Fruit fly (Drosophila melanogaster) whole organism, embryonic: ENCODE data around the gene CG31141.

Source experiments
- B-H1 ChIP-seq: fragments of 200-800 bp; sonication (Bioruptor generic); IDR thresholded peaks from 3 replicates; pipeline ENCODE4 v1.3.6; 2022; ENCODE audit warnings: missing biosample characterization, missing genetic modification characterization
- BEAF-32 ChIP-seq: fragments of 200-800 bp; sonication (Bioruptor generic); optimal IDR thresholded peaks from 3 replicates; lab custom pipeline; 2017; ENCODE audit warnings: missing biosample characterization, missing genetic modification characterization, mild to moderate bottlenecking, moderate library complexity, missing genetic modification reagents
- BtbVII ChIP-seq: fragments of 200-800 bp; sonication (Bioruptor generic); optimal IDR thresholded peaks from 3 replicates; lab custom pipeline; 2017; ENCODE audit warnings: missing biosample characterization, mild to moderate bottlenecking, missing genetic modification characterization
- CG1024 ChIP-seq: fragments of 200-800 bp; sonication (Bioruptor generic); IDR thresholded peaks from 2 replicates; pipeline ENCODE4 v1.3.6; 2022; ENCODE audit warnings: missing biosample characterization, missing genetic modification characterization
- CG11085 ChIP-seq: fragments of 200-800 bp; sonication (Bioruptor generic); IDR thresholded peaks from 2 replicates; pipeline ENCODE4 v1.3.6; 2022; ENCODE audit warnings: missing biosample characterization, missing genetic modification characterization
- CG11456 ChIP-seq: fragments of 200-800 bp; sonication (Bioruptor generic); IDR thresholded peaks from 3 replicates; pipeline ENCODE4 v1.3.6; 2022; ENCODE audit warnings: missing biosample characterization, missing genetic modification characterization
- CG12744 ChIP-seq: fragments of 200-800 bp; sonication (Bioruptor generic); optimal IDR thresholded peaks from 2 replicates; lab custom pipeline; 2016; ENCODE audit warnings: missing biosample characterization, missing genetic modification characterization
- CG13287 ChIP-seq: fragments of 200-800 bp; sonication (Bioruptor generic); IDR thresholded peaks from 2 replicates; pipeline ENCODE4 v1.3.6; 2022; ENCODE audit warnings: missing biosample characterization, missing genetic modification characterization; ENCODE audit not compliant: partially characterized antibody
- CG13894 ChIP-seq: fragments of 200-800 bp; sonication (Bioruptor generic); optimal IDR thresholded peaks from 3 replicates; lab custom pipeline; 2018; ENCODE audit warnings: missing biosample characterization, mild to moderate bottlenecking, missing genetic modification characterization, moderate library complexity
- CG14860 ChIP-seq: fragments of 200-800 bp; sonication (Bioruptor generic); IDR thresholded peaks from 3 replicates; pipeline ENCODE4 v1.3.6; 2022; ENCODE audit warnings: missing biosample characterization, missing genetic modification characterization; ENCODE audit not compliant: partially characterized antibody
- CG14965 ChIP-seq: fragments of 200-800 bp; sonication (Bioruptor generic); optimal IDR thresholded peaks from 2 replicates; lab custom pipeline; 2016; ENCODE audit warnings: missing biosample characterization, missing genetic modification characterization, borderline replicate concordance
- CG1602 ChIP-seq: fragments of 200-800 bp; sonication (Bioruptor generic); optimal IDR thresholded peaks from 3 replicates; lab custom pipeline; 2016; ENCODE audit warnings: missing biosample characterization, missing genetic modification characterization
- CG2678 ChIP-seq: fragments of 200-800 bp; sonication (Bioruptor generic); optimal IDR thresholded peaks from 3 replicates; lab custom pipeline; 2019; ENCODE audit warnings: missing biosample characterization, mild to moderate bottlenecking, missing genetic modification characterization, moderate library complexity
- CG32767 ChIP-seq: fragments of 200-800 bp; sonication (Bioruptor generic); IDR thresholded peaks from 2 replicates; pipeline ENCODE4 v1.3.6; 2022; ENCODE audit warnings: missing biosample characterization, missing genetic modification characterization
- CG3281 ChIP-seq: fragments of 200-800 bp; sonication (Bioruptor generic); optimal IDR thresholded peaks from 3 replicates; lab custom pipeline; 2017; ENCODE audit warnings: missing biosample characterization, mild to moderate bottlenecking, missing genetic modification characterization
- CG33557 ChIP-seq: fragments of 200-800 bp; sonication (Bioruptor generic); optimal IDR thresholded peaks from 2 replicates; lab custom pipeline; 2019; ENCODE audit warnings: missing biosample characterization, mild to moderate bottlenecking, missing genetic modification characterization, moderate library complexity
- CG4360 ChIP-seq: fragments of 200-800 bp; sonication (Bioruptor generic); IDR thresholded peaks from 2 replicates; pipeline ENCODE4 v1.3.6; 2022; ENCODE audit warnings: missing biosample characterization, missing genetic modification characterization
- CG7357 ChIP-seq: fragments of 200-800 bp; sonication (Bioruptor generic); IDR thresholded peaks from 3 replicates; pipeline ENCODE4 v1.3.6; 2022; ENCODE audit warnings: missing biosample characterization, missing genetic modification characterization
- CG9609 ChIP-seq: fragments of 200-800 bp; sonication (Bioruptor generic); optimal IDR thresholded peaks from 3 replicates; lab custom pipeline; 2016; ENCODE audit warnings: missing biosample characterization, missing genetic modification characterization
- CTCF ChIP-seq: fragments of 200-800 bp; sonication (Bioruptor generic); optimal IDR thresholded peaks from 2 replicates; lab custom pipeline; 2017; ENCODE audit warnings: missing biosample characterization, mild to moderate bottlenecking, missing genetic modification characterization, moderate library complexity
- D19B ChIP-seq: fragments of 200-800 bp; sonication (Bioruptor generic); optimal IDR thresholded peaks from 2 replicates; lab custom pipeline; 2017; ENCODE audit warnings: missing biosample characterization, mild to moderate bottlenecking, missing genetic modification characterization
- Deaf1 ChIP-seq: fragments of 200-800 bp; optimal IDR thresholded peaks from 3 replicates; lab custom pipeline; 2019; ENCODE audit warnings: missing biosample characterization, mild to moderate bottlenecking, missing genetic modification characterization, moderate library complexity
- Drgx ChIP-seq: fragments of 200-800 bp; sonication (Bioruptor generic); IDR thresholded peaks from 2 replicates; pipeline ENCODE4 v1.3.6; 2022; ENCODE audit warnings: missing biosample characterization, missing genetic modification characterization
- Fer1 ChIP-seq: fragments of 200-800 bp; sonication (Bioruptor generic); optimal IDR thresholded peaks from 2 replicates; lab custom pipeline; 2017; ENCODE audit warnings: missing biosample characterization, mild to moderate bottlenecking, missing genetic modification characterization
- HLH4C ChIP-seq: fragments of 200-800 bp; sonication (Bioruptor generic); IDR thresholded peaks from 3 replicates; pipeline ENCODE4 v1.3.6; 2022; ENCODE audit warnings: missing biosample characterization, missing genetic modification characterization; ENCODE audit not compliant: partially characterized antibody
- Hr3 ChIP-seq: fragments of 200-800 bp; sonication (Bioruptor generic); optimal IDR thresholded peaks from 3 replicates; lab custom pipeline; 2016; ENCODE audit warnings: missing biosample characterization, missing genetic modification characterization
- Lhr ChIP-seq: fragments of 200-800 bp; sonication (Bioruptor generic); optimal IDR thresholded peaks from 3 replicates; lab custom pipeline; 2017; ENCODE audit warnings: mild to moderate bottlenecking, missing biosample characterization, missing genetic modification reagents, missing genetic modification characterization
- NC2α ChIP-seq: fragments of 200-800 bp; sonication (Bioruptor generic); optimal IDR thresholded peaks from 2 replicates; lab custom pipeline; 2016; ENCODE audit warnings: missing biosample characterization, missing genetic modification characterization
- Oaz ChIP-seq: fragments of 200-800 bp; sonication (Bioruptor generic); IDR thresholded peaks from 2 replicates; pipeline ENCODE4 v1.3.6; 2022; ENCODE audit warnings: missing biosample characterization, missing genetic modification characterization
- Optix ChIP-seq: fragments of 200-800 bp; sonication (Bioruptor generic); IDR thresholded peaks from 3 replicates; pipeline ENCODE4 v1.3.6; 2022; ENCODE audit warnings: missing biosample characterization, missing genetic modification characterization
- ase ChIP-seq: fragments of 200-800 bp; sonication (Bioruptor generic); IDR thresholded peaks from 3 replicates; pipeline ENCODE4 v1.3.6; 2022; ENCODE audit warnings: missing biosample characterization, missing genetic modification characterization
- chinmo ChIP-seq: fragments of 200-800 bp; sonication (Bioruptor generic); IDR thresholded peaks from 4 replicates; pipeline ENCODE4 v1.3.6; 2022; ENCODE audit warnings: missing biosample characterization, missing genetic modification characterization; ENCODE audit not compliant: partially characterized antibody
- croc ChIP-seq: fragments of 200-800 bp; sonication (Bioruptor generic); conservative IDR thresholded peaks from 3 replicates; pipeline ENCODE4 v1.3.6; 2022; ENCODE audit warnings: missing biosample characterization, missing genetic modification characterization
- dm ChIP-seq: fragments of 200-800 bp; sonication (Bioruptor generic); optimal IDR thresholded peaks from 3 replicates; lab custom pipeline; 2016; ENCODE audit warnings: missing biosample characterization, missing genetic modification characterization
- dysf ChIP-seq: fragments of 200-800 bp; sonication (Bioruptor generic); IDR thresholded peaks from 3 replicates; pipeline ENCODE4 v1.3.6; 2022; ENCODE audit warnings: missing biosample characterization, missing genetic modification characterization
- emc ChIP-seq: fragments of 200-800 bp; sonication (Bioruptor generic); optimal IDR thresholded peaks from 2 replicates; lab custom pipeline; 2016; ENCODE audit warnings: missing biosample characterization, missing genetic modification characterization
- eyg ChIP-seq: fragments of 200-800 bp; sonication (Bioruptor generic); optimal IDR thresholded peaks from 3 replicates; lab custom pipeline; 2016; ENCODE audit warnings: missing biosample characterization, missing genetic modification characterization
- fd64A ChIP-seq: fragments of 200-800 bp; sonication (Bioruptor generic); optimal IDR thresholded peaks from 3 replicates; lab custom pipeline; 2018; ENCODE audit warnings: missing biosample characterization, mild to moderate bottlenecking, missing genetic modification characterization
- gce ChIP-seq: fragments of 200-800 bp; sonication (Bioruptor generic); IDR thresholded peaks from 3 replicates; pipeline ENCODE4 v1.3.6; 2022; ENCODE audit warnings: missing biosample characterization, missing genetic modification characterization
- hth ChIP-seq: fragments of >200 bp; optimal IDR thresholded peaks from 2 replicates; lab custom pipeline; 2017; ENCODE audit warnings: inconsistent platforms
- jigr1 ChIP-seq: fragments of 200-800 bp; sonication (Bioruptor generic); IDR thresholded peaks from 3 replicates; pipeline ENCODE4 v1.3.6; 2022; ENCODE audit warnings: missing biosample characterization, missing genetic modification characterization
- kay ChIP-seq: fragments of 200-800 bp; sonication (Bioruptor generic); optimal IDR thresholded peaks from 2 replicates; lab custom pipeline; 2016; ENCODE audit warnings: missing biosample characterization, missing genetic modification characterization
- ken ChIP-seq: fragments of 200-800 bp; sonication (Bioruptor generic); IDR thresholded peaks from 3 replicates; pipeline ENCODE4 v1.3.6; 2022; ENCODE audit warnings: missing biosample characterization, missing genetic modification characterization
- knrl ChIP-seq: fragments of 200-800 bp; sonication (Bioruptor generic); IDR thresholded peaks from 3 replicates; pipeline ENCODE4 v1.3.6; 2022; ENCODE audit warnings: missing biosample characterization, missing genetic modification characterization; ENCODE audit not compliant: partially characterized antibody
- nmo ChIP-seq: fragments of 200-800 bp; sonication (Bioruptor generic); optimal IDR thresholded peaks from 2 replicates; lab custom pipeline; 2018; ENCODE audit warnings: missing biosample characterization, mild to moderate bottlenecking, missing genetic modification characterization, moderate library complexity
- odd ChIP-seq: fragments of 200-800 bp; sonication (Bioruptor generic); optimal IDR thresholded peaks from 2 replicates; lab custom pipeline; 2017; ENCODE audit warnings: missing biosample characterization, mild to moderate bottlenecking, missing genetic modification characterization
- run ChIP-seq: fragments of 200-800 bp; sonication (Bioruptor generic); optimal IDR thresholded peaks from 3 replicates; lab custom pipeline; 2018; ENCODE audit warnings: missing biosample characterization, mild to moderate bottlenecking, missing genetic modification characterization
- sr ChIP-seq: fragments of 200-800 bp; sonication (Bioruptor generic); IDR thresholded peaks from 3 replicates; pipeline ENCODE4 v1.3.6; 2022; ENCODE audit warnings: missing biosample characterization, missing genetic modification characterization
- unc-4 ChIP-seq: fragments of 200-800 bp; sonication (Bioruptor generic); IDR thresholded peaks from 2 replicates; pipeline ENCODE4 v1.3.6; 2022; ENCODE audit warnings: missing biosample characterization, missing genetic modification characterization; ENCODE audit not compliant: partially characterized antibody
- zen2 ChIP-seq: fragments of 200-800 bp; sonication (Bioruptor generic); IDR thresholded peaks from 3 replicates; pipeline ENCODE4 v1.3.6; 2022; ENCODE audit warnings: missing biosample characterization, missing genetic modification characterization; ENCODE audit not compliant: partially characterized antibody

CG31141 gene

dm6 chr3R:23941643-23942424, 18.7 kb downstream of the CG31141 start (continued):
- TF ChIP-seq chinmo (0 out of 4 replicates have a peak, but pooled peaks have one; percentile 45), CG3281 (GFP tag; lab: Kevin White, UChicago) (peak; percentile 46), ase (GFP tag; lab: Robert Waterston, UW) (no peak), ken (GFP tag; lab: Robert Waterston, UW) (no peak; the same call in 2 of the 3 replicates), CG4360 (GFP tag; lab: Robert Waterston, UW) (no peak), Deaf1 (tag; lab: Kevin White, UChicago) (no peak), gce (0 out of 3 replicates have a peak, but pooled peaks have one; percentile 18), CG2678 (tag; lab: Kevin White, UChicago) (peak; percentile 42), CG1602 (GFP tag; lab: Kevin White, UChicago) (peak; percentile 25), D19B (GFP tag; lab: Kevin White, UChicago) (peak; percentile 20), CG13287 (0 out of 2 replicates have a peak, but pooled peaks have one; percentile 7), B-H1 (GFP tag; lab: Robert Waterston, UW) (no peak), CG14965 (GFP tag; lab: Kevin White, UChicago) (no peak), Hr3 (GFP tag; lab: Kevin White, UChicago) (peak; percentile 26), Optix (GFP tag; lab: Robert Waterston, UW) (0 out of 3 replicates have a peak, but pooled peaks have one; percentile 34), Lhr (no peak), CG7357 (no peak), odd (GFP tag; lab: Kevin White, UChicago) (no peak), CG14860 (GFP tag; lab: Robert Waterston, UW) (no peak), CG11085 (no peak), CG9609 (GFP tag; lab: Kevin White, UChicago) (peak; percentile 0), CG13894 (tag; lab: Kevin White, UChicago) (no peak), Drgx (GFP tag; lab: Robert Waterston, UW) (peak; percentile 58), CG1024 (GFP tag; lab: Robert Waterston, UW) (no peak), knrl (GFP tag; lab: Robert Waterston, UW) (no peak), dysf (GFP tag; lab: Robert Waterston, UW) (peak; percentile 48; the same call in 1 of the 3 replicates), NC2α (GFP tag; lab: Kevin White, UChicago) (no peak), jigr1 (no peak), eyg (no peak), unc-4 (GFP tag; lab: Robert Waterston, UW) (no peak), dm (peak; percentile 7), CG12744 (no peak), sr (GFP tag; lab: Robert Waterston, UW) (no peak), Oaz (0 out of 2 replicates have a peak, but pooled peaks have one; percentile 43), CTCF (no peak), nmo (peak; percentile 20), BEAF-32 (no peak), BtbVII (GFP tag; lab: Kevin White, UChicago) (no peak), zen2 (GFP tag; lab: Robert Waterston, UW) (no peak), kay (GFP tag; lab: Kevin White, UChicago) (no peak), CG11456 (0 out of 3 replicates have a peak, but pooled peaks have one; percentile 29), HLH4C (GFP tag; lab: Robert Waterston, UW) (no peak), fd64A (GFP tag; lab: Kevin White, UChicago) (no peak), run (no peak), CG33557 (GFP tag; lab: Kevin White, UChicago) (no peak), CG32767 (GFP tag; lab: Robert Waterston, UW) (no peak), croc (GFP tag; lab: Robert Waterston, UW) (no peak), hth (lab: Kevin White, UChicago) (no peak), Fer1 (GFP tag; lab: Kevin White, UChicago) (no peak), emc (GFP tag; lab: Kevin White, UChicago) (no peak)
